Worm (Caenorhabditis elegans) whole organism, L2 larva: ENCODE results near the gene C23G10.2.

Source experiments
- egl-27 ChIP-seq: sonication (generic microtip); optimal IDR thresholded peaks from 3 replicates; lab custom pipeline; 2017; ENCODE audit warnings: missing biosample characterization, missing genetic modification reagents, missing genetic modification characterization
- mab-5 ChIP-seq: fragments of 150-350 bp; optimal IDR thresholded peaks from 2 replicates; lab custom pipeline; 2014; ENCODE audit warnings: missing biosample characterization, missing genetic modification characterization
- mdl-1 ChIP-seq, 2 experiments: fragments of 150-350 bp in 1 of 2; sonication (generic microtip) in 1 of 2; optimal IDR thresholded peaks; 2 replicates each; lab custom pipeline; 2017; ENCODE audit warnings: missing biosample characterization in 2 of 2, missing genetic modification characterization in 2 of 2
- snpc-4 ChIP-seq: fragments of 150-350 bp; optimal IDR thresholded peaks from 2 replicates; lab custom pipeline; 2014; ENCODE audit warnings: missing biosample characterization, missing genetic modification characterization
- unc-39 ChIP-seq: fragments of 150-350 bp; optimal IDR thresholded peaks from 2 replicates; lab custom pipeline; 2014; ENCODE audit warnings: missing biosample characterization, missing genetic modification characterization
- zag-1 ChIP-seq: fragments of 150-350 bp; optimal IDR thresholded peaks from 2 replicates; lab custom pipeline; 2014; ENCODE audit warnings: missing biosample characterization, missing genetic modification characterization

ce11 chrIII:6215943-6216342, 8.1 kb downstream of the C23G10.2 start:
- TF ChIP-seq snpc-4 (tag; lab: Kevin White, UChicago), result no peak
- no peak for TF ChIP-seq unc-39 (tag; lab: Kevin White, UChicago)
- TF ChIP-seq zag-1 (tag; lab: Kevin White, UChicago), result no peak
- TF ChIP-seq egl-27, result no peak
- no peak for TF ChIP-seq mab-5 (tag; lab: Kevin White, UChicago)
- no peak for TF ChIP-seq mdl-1 (tag; optimal IDR thresholded peaks at IDR 0.05; lab: Kevin White, UChicago)
